Comparison of ENCODE assay signal across 1 fruit fly cellular context in the genomic region with DNA sequence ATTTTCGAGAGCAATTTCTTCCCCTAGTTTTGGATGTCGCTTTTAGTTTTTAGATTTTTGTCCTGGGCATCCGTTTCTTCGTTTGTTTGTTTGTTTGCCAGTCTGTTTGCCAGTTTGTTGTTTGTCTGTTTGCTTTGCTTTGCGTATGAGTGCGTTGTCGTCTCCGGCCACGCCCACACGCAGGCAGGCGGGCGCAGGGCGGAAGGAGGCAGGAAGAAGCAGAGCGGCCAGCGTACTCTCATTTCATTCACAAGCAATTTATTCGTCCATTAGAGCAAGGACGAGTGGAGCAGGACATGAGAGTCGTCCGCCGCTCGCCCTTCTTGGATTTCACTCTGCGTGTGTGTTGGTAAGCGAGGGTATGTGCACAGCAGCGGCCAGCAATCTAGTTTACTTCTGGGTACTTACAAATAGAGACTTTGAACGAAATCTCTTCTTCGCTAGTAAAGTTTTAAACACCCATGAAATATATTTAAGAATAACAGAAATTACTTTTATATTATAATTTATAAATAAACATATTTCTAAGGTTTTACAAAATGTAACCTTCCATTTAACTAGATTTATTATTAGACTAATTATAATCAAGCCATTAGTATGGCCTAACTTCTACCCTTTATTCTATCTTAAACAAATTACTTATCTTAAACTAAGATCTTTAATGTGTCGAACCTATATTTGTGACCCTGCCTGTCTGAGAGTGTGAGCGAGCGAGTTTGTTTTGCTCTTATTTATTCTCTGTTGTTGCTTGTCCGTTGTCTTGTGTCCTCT.
TF ChIP-seq lines count a peak whose summit lies in the region.

No protein-coding gene starts in this region.

TF ChIP-seq in whole organism, embryonic, 481 proteins besides CTCF, POLR2A, EP300 and RAD21 (continued from another document):
- no peak for TF ChIP-seq B-H2 (GFP tag; optimal IDR thresholded peaks at IDR 0.05; lab: Kevin White, UChicago)
- no peak for TF ChIP-seq schlank (tag; optimal IDR thresholded peaks at IDR 0.05; lab: Kevin White, UChicago)
- TF ChIP-seq Dip3 (GFP tag; optimal IDR thresholded peaks at IDR 0.05; lab: Kevin White, UChicago) = no peak
- peak; percentile 6 for TF ChIP-seq Sry-β (GFP tag; optimal IDR thresholded peaks at IDR 0.05; lab: Kevin White, UChicago)
- TF ChIP-seq CG15696 (tag; optimal IDR thresholded peaks at IDR 0.05; lab: Kevin White, UChicago) = peak; percentile 93
- TF ChIP-seq hb (GFP tag; IDR thresholded peaks at IDR 0.05; lab: Robert Waterston, UW; ENCODE audit: partially characterized antibody) = no peak
- TF ChIP-seq CG3838 (GFP tag; optimal IDR thresholded peaks at IDR 0.05; lab: Kevin White, UChicago) = no peak
- TF ChIP-seq CG13287 (GFP tag; IDR thresholded peaks at IDR 0.05; lab: Robert Waterston, UW; ENCODE audit: partially characterized antibody) = no peak
- TF ChIP-seq Max (GFP tag; optimal IDR thresholded peaks at IDR 0.05; lab: Kevin White, UChicago) = peak; percentile 28
- no peak for TF ChIP-seq sd (tag; optimal IDR thresholded peaks at IDR 0.05; lab: Kevin White, UChicago)
- no peak for TF ChIP-seq Lim3 (GFP tag; IDR thresholded peaks at IDR 0.05; lab: Robert Waterston, UW)
- no peak for TF ChIP-seq CG3995 (GFP tag; optimal IDR thresholded peaks at IDR 0.05; lab: Kevin White, UChicago)
- TF ChIP-seq ken (GFP tag; IDR thresholded peaks at IDR 0.05; lab: Robert Waterston, UW) = no peak
- peak; percentile 27 for TF ChIP-seq CG12942 (GFP tag; optimal IDR thresholded peaks at IDR 0.05; lab: Kevin White, UChicago)
- peak; percentile 67 for TF ChIP-seq row (GFP tag; IDR thresholded peaks at IDR 0.05; lab: Robert Waterston, UW)
- TF ChIP-seq zfh2 (GFP tag; optimal IDR thresholded peaks at IDR 0.05; lab: Kevin White, UChicago) = no peak
- peak; percentile 21 for TF ChIP-seq CG3407 (GFP tag; optimal IDR thresholded peaks at IDR 0.05; lab: Kevin White, UChicago)
- no peak for TF ChIP-seq ab (GFP tag; optimal IDR thresholded peaks at IDR 0.05; lab: Kevin White, UChicago)
- no peak for TF ChIP-seq CG33213 (GFP tag; optimal IDR thresholded peaks at IDR 0.05; lab: Kevin White, UChicago)
- peak; percentile 50 for TF ChIP-seq CG1529 (GFP tag; optimal IDR thresholded peaks at IDR 0.05; lab: Kevin White, UChicago)
- no peak for TF ChIP-seq Dll (GFP tag; IDR thresholded peaks at IDR 0.05; lab: Robert Waterston, UW; ENCODE audit: partially characterized antibody)
- peak; percentile 20 for TF ChIP-seq Kr (GFP tag; optimal IDR thresholded peaks at IDR 0.05; lab: Kevin White, UChicago)
- TF ChIP-seq HLH4C (GFP tag; IDR thresholded peaks at IDR 0.05; lab: Robert Waterston, UW; ENCODE audit: partially characterized antibody) = no peak
- peak; percentile 16 for TF ChIP-seq CG9817 (tag; optimal IDR thresholded peaks at IDR 0.05; lab: Kevin White, UChicago)
- peak; percentile 82 for TF ChIP-seq grau (tag; optimal IDR thresholded peaks at IDR 0.05; lab: Kevin White, UChicago)
- peak in 1 of 3 experiments; percentile 43 for TF ChIP-seq Stat92E (GFP tag; optimal IDR thresholded peaks at IDR 0.05; lab: Kevin White, UChicago)
- TF ChIP-seq tna (GFP tag; IDR thresholded peaks at IDR 0.05; lab: Robert Waterston, UW; ENCODE audit: partially characterized antibody) = no peak
- TF ChIP-seq sc (optimal IDR thresholded peaks at IDR 0.05; lab: Kevin White, UChicago) = no peak
- peak; percentile 74 for TF ChIP-seq sc (GFP tag; optimal IDR thresholded peaks at IDR 0.05; lab: Kevin White, UChicago)
- peak; percentile 43 for TF ChIP-seq CG11723 (GFP tag; optimal IDR thresholded peaks at IDR 0.05; lab: Kevin White, UChicago)
- TF ChIP-seq insv (GFP tag; optimal IDR thresholded peaks at IDR 0.05; lab: Kevin White, UChicago) = no peak
- TF ChIP-seq CG3163 (GFP tag; optimal IDR thresholded peaks at IDR 0.05; lab: Kevin White, UChicago) = no peak
- TF ChIP-seq nmo (GFP tag; optimal IDR thresholded peaks at IDR 0.05; lab: Kevin White, UChicago) = peak; percentile 91
- no peak for TF ChIP-seq Dip2 (GFP tag; IDR thresholded peaks at IDR 0.05; lab: Robert Waterston, UW)
- no peak for TF ChIP-seq CG15514 (GFP tag; optimal IDR thresholded peaks at IDR 0.05; lab: Kevin White, UChicago)
- no peak for TF ChIP-seq CG6654 (GFP tag; optimal IDR thresholded peaks at IDR 0.05; lab: Kevin White, UChicago)
- peak; percentile 60 for TF ChIP-seq tio (GFP tag; optimal IDR thresholded peaks at IDR 0.05; lab: Kevin White, UChicago)
- no peak for TF ChIP-seq cas (GFP tag; IDR thresholded peaks at IDR 0.05; lab: Robert Waterston, UW)
- no peak for TF ChIP-seq nom (GFP tag; optimal IDR thresholded peaks at IDR 0.05; lab: Kevin White, UChicago)
- TF ChIP-seq CG10543 (GFP tag; optimal IDR thresholded peaks at IDR 0.05; lab: Kevin White, UChicago) = peak; percentile 19
- no peak for TF ChIP-seq CG17328 (GFP tag; IDR thresholded peaks at IDR 0.05; lab: Robert Waterston, UW)
- TF ChIP-seq pzg (GFP tag; optimal IDR thresholded peaks at IDR 0.05; lab: Kevin White, UChicago) = no peak
- TF ChIP-seq amos (GFP tag; IDR thresholded peaks at IDR 0.05; lab: Robert Waterston, UW; ENCODE audit: partially characterized antibody) = no peak
- TF ChIP-seq CG32767 (GFP tag; IDR thresholded peaks at IDR 0.05; lab: Robert Waterston, UW) = no peak
- TF ChIP-seq CG34422 (GFP tag; IDR thresholded peaks at IDR 0.05; lab: Robert Waterston, UW) = no peak
- no peak for TF ChIP-seq MESR4 (GFP tag; optimal IDR thresholded peaks at IDR 0.05; lab: Kevin White, UChicago)
- no peak for TF ChIP-seq cad (GFP tag; optimal IDR thresholded peaks at IDR 0.05; lab: Kevin White, UChicago)
- TF ChIP-seq Taf1 (GFP tag; IDR thresholded peaks at IDR 0.05; lab: Robert Waterston, UW) = no peak
- no peak for TF ChIP-seq usp (GFP tag; optimal IDR thresholded peaks at IDR 0.05; lab: Kevin White, UChicago)
- TF ChIP-seq nau (GFP tag; optimal IDR thresholded peaks at IDR 0.05; lab: Kevin White, UChicago) = no peak
- peak; percentile 91 for TF ChIP-seq CG17361 (GFP tag; IDR thresholded peaks at IDR 0.05; lab: Robert Waterston, UW)
- TF ChIP-seq grn (GFP tag; optimal IDR thresholded peaks at IDR 0.05; lab: Kevin White, UChicago) = peak; percentile 71
- TF ChIP-seq btn (GFP tag; optimal IDR thresholded peaks at IDR 0.05; lab: Kevin White, UChicago) = no peak
- peak; percentile 10 for TF ChIP-seq cato (GFP tag; optimal IDR thresholded peaks at IDR 0.05; lab: Kevin White, UChicago; ENCODE audit: borderline replicate concordance)
- TF ChIP-seq CG14667 (GFP tag; IDR thresholded peaks at IDR 0.05; lab: Robert Waterston, UW) = no peak
- no peak for TF ChIP-seq Bgb (GFP tag; IDR thresholded peaks at IDR 0.05; lab: Robert Waterston, UW; ENCODE audit: partially characterized antibody)
- TF ChIP-seq Dfd (GFP tag; optimal IDR thresholded peaks at IDR 0.05; lab: Kevin White, UChicago) = no peak
- peak; percentile 18 for TF ChIP-seq Lhr (GFP tag; optimal IDR thresholded peaks at IDR 0.05; lab: Kevin White, UChicago)
- peak; percentile 51 for TF ChIP-seq CG2202 (tag; optimal IDR thresholded peaks at IDR 0.05; lab: Kevin White, UChicago)
- TF ChIP-seq CG6854 (GFP tag; optimal IDR thresholded peaks at IDR 0.05; lab: Kevin White, UChicago) = peak; percentile 26
- peak; percentile 90 for TF ChIP-seq dmrt11E (tag; optimal IDR thresholded peaks at IDR 0.05; lab: Kevin White, UChicago)
- peak; percentile 90 for TF ChIP-seq CG11696 (GFP tag; IDR thresholded peaks at IDR 0.05; lab: Robert Waterston, UW)
- no peak for TF ChIP-seq zf30C (GFP tag; optimal IDR thresholded peaks at IDR 0.05; lab: Kevin White, UChicago)
- TF ChIP-seq CG2889 (GFP tag; IDR thresholded peaks at IDR 0.05; lab: Robert Waterston, UW) = no peak
- no peak for TF ChIP-seq CG4617 (GFP tag; optimal IDR thresholded peaks at IDR 0.05; lab: Kevin White, UChicago; ENCODE audit: borderline replicate concordance)
- peak; percentile 53 for TF ChIP-seq sug (tag; optimal IDR thresholded peaks at IDR 0.05; lab: Kevin White, UChicago)
- TF ChIP-seq chif (GFP tag; optimal IDR thresholded peaks at IDR 0.05; lab: Kevin White, UChicago) = no peak
- no peak for TF ChIP-seq CG31365 (tag; optimal IDR thresholded peaks at IDR 0.05; lab: Kevin White, UChicago)
- no peak for TF ChIP-seq Rx (GFP tag; IDR thresholded peaks at IDR 0.05; lab: Robert Waterston, UW)
- TF ChIP-seq CG18599 (GFP tag; optimal IDR thresholded peaks at IDR 0.05; lab: Kevin White, UChicago) = peak; percentile 78
- TF ChIP-seq CG10267 (tag; optimal IDR thresholded peaks at IDR 0.05; lab: Kevin White, UChicago) = peak; percentile 86
- peak; percentile 63 for TF ChIP-seq CG17385 (GFP tag; optimal IDR thresholded peaks at IDR 0.05; lab: Kevin White, UChicago)
- TF ChIP-seq dan (GFP tag; IDR thresholded peaks at IDR 0.05; lab: Robert Waterston, UW) = no peak
- peak; percentile 69 for TF ChIP-seq CG6813 (GFP tag; optimal IDR thresholded peaks at IDR 0.05; lab: Kevin White, UChicago)
- peak; percentile 67 for TF ChIP-seq gsb-n (tag; optimal IDR thresholded peaks at IDR 0.05; lab: Kevin White, UChicago)
- no peak for TF ChIP-seq CG1647 (GFP tag; optimal IDR thresholded peaks at IDR 0.05; lab: Kevin White, UChicago)
- TF ChIP-seq CG8765 (GFP tag; IDR thresholded peaks at IDR 0.05; lab: Robert Waterston, UW) = peak; percentile 20; the same call in 1 of the 2 replicates
- no peak for TF ChIP-seq inv (GFP tag; IDR thresholded peaks at IDR 0.05; lab: Robert Waterston, UW; ENCODE audit: partially characterized antibody)
- TF ChIP-seq CG11085 (GFP tag; IDR thresholded peaks at IDR 0.05; lab: Robert Waterston, UW) = no peak
- TF ChIP-seq zfh1 (GFP tag; IDR thresholded peaks at IDR 0.05; lab: Robert Waterston, UW) = peak; percentile 54; the same call in 1 of the 3 replicates
- TF ChIP-seq CG11093 (GFP tag; IDR thresholded peaks at IDR 0.05; lab: Robert Waterston, UW) = no peak
- peak; percentile 36 for TF ChIP-seq run (tag; optimal IDR thresholded peaks at IDR 0.05; lab: Kevin White, UChicago)
- TF ChIP-seq mam (GFP tag; optimal IDR thresholded peaks at IDR 0.05; lab: Kevin White, UChicago) = no peak
- no peak for TF ChIP-seq CG4360 (GFP tag; IDR thresholded peaks at IDR 0.05; lab: Robert Waterston, UW)
- no peak for TF ChIP-seq disco-r (GFP tag; optimal IDR thresholded peaks at IDR 0.05; lab: Kevin White, UChicago)
- TF ChIP-seq Sox102F (GFP tag; optimal IDR thresholded peaks at IDR 0.05; lab: Kevin White, UChicago) = peak; percentile 55
- no peak for TF ChIP-seq CG7372 (GFP tag; IDR thresholded peaks at IDR 0.05; lab: Robert Waterston, UW)
- TF ChIP-seq CG10321 (GFP tag; IDR thresholded peaks at IDR 0.05; lab: Robert Waterston, UW) = no peak
- TF ChIP-seq Fer1 (GFP tag; optimal IDR thresholded peaks at IDR 0.05; lab: Kevin White, UChicago) = peak; percentile 76
- peak; percentile 3 for TF ChIP-seq CG17568 (GFP tag; optimal IDR thresholded peaks at IDR 0.05; lab: Kevin White, UChicago)
- TF ChIP-seq pnt (GFP tag; optimal IDR thresholded peaks at IDR 0.05; lab: Kevin White, UChicago) = peak; percentile 0
